Worm (Caenorhabditis elegans) whole organism, L1 larva: ENCODE results near the gene rab-37.
A peak's percentile ranks its signal among the peaks of the same experiment; 100 is the strongest.

Experiments used
- ceh-82 ChIP-seq, 3 experiments: fragments of 150-350 bp in 1 of 3; sonication (generic microtip) in 2 of 3; optimal IDR thresholded peaks; 2 replicates each; lab custom pipeline; 2014 to 2017; ENCODE audit warnings: missing biosample characterization in 3 of 3, missing genetic modification characterization in 3 of 3
- elt-2 ChIP-seq: sonication (generic microtip); optimal IDR thresholded peaks from 2 replicates; lab custom pipeline; 2016; ENCODE audit warnings: missing genetic modification characterization, mild to moderate bottlenecking, inconsistent platforms, missing compliant biosample characterization, missing genetic modification reagents
- hlh-17 ChIP-seq: fragments of 200-800 bp; sonication (Bioruptor generic); optimal IDR thresholded peaks from 2 replicates; lab custom pipeline; 2018; ENCODE audit warnings: missing genetic modification characterization, mild to moderate bottlenecking, missing compliant biosample characterization, moderate library complexity, borderline replicate concordance
- nhr-237 ChIP-seq: fragments of 150-350 bp; optimal IDR thresholded peaks from 2 replicates; lab custom pipeline; 2014; ENCODE audit warnings: missing biosample characterization, missing genetic modification characterization
- nhr-28 ChIP-seq: fragments of 150-350 bp; optimal IDR thresholded peaks from 2 replicates; lab custom pipeline; 2014; ENCODE audit warnings: missing biosample characterization, missing genetic modification characterization
- nhr-71 ChIP-seq: sonication (generic microtip); optimal IDR thresholded peaks from 2 replicates; lab custom pipeline; 2016; ENCODE audit warnings: mild to moderate bottlenecking, missing genetic modification characterization, moderate library complexity, missing compliant biosample characterization
- nhr-76 ChIP-seq: sonication (generic microtip); optimal IDR thresholded peaks from 2 replicates; lab custom pipeline; 2017; ENCODE audit warnings: missing biosample characterization, missing genetic modification characterization
- nhr-77 ChIP-seq: fragments of 150-350 bp; optimal IDR thresholded peaks from 2 replicates; lab custom pipeline; 2014; ENCODE audit warnings: missing biosample characterization, missing genetic modification characterization
- rnt-1 ChIP-seq: sonication (generic microtip); optimal IDR thresholded peaks from 2 replicates; lab custom pipeline; 2016; ENCODE audit warnings: mild to moderate bottlenecking, missing genetic modification characterization, moderate library complexity, missing compliant biosample characterization
- tbx-2 ChIP-seq: sonication (generic microtip); optimal IDR thresholded peaks from 2 replicates; lab custom pipeline; 2016; ENCODE audit warnings: missing genetic modification characterization, missing compliant biosample characterization
- unc-30 ChIP-seq: sonication (generic microtip); optimal IDR thresholded peaks from 2 replicates; lab custom pipeline; 2017; ENCODE audit warnings: missing biosample characterization, missing genetic modification characterization
- unc-62 ChIP-seq: fragments of 150-350 bp; optimal IDR thresholded peaks from 2 replicates; lab custom pipeline; 2014; ENCODE audit warnings: missing biosample characterization, missing genetic modification reagents, missing genetic modification characterization
- unc-86 ChIP-seq: sonication (generic microtip); optimal IDR thresholded peaks from 2 replicates; lab custom pipeline; 2016; ENCODE audit warnings: missing genetic modification characterization, missing compliant biosample characterization
- xbp-1 ChIP-seq: sonication (generic microtip); optimal IDR thresholded peaks from 2 replicates; lab custom pipeline; 2016; ENCODE audit warnings: missing genetic modification characterization, missing compliant biosample characterization

ce11 chrX:4248417-4248816, 12.8 kb upstream of the rab-37 start:
- TF ChIP-seq nhr-76 (tag; lab: Kevin White, UChicago) (no peak), elt-2 (peak; percentile 34), nhr-28 (tag; lab: Kevin White, UChicago) (no peak), nhr-237 (tag; lab: Kevin White, UChicago) (no peak), nhr-71 (tag; lab: Kevin White, UChicago) (peak; percentile 26), tbx-2 (no peak), unc-62 (no peak), hlh-17 (GFP tag; lab: Kevin White, UChicago) (no peak), unc-30 (no peak), nhr-77 (tag; lab: Kevin White, UChicago) (no peak), ceh-82 (tag; optimal IDR thresholded peaks at IDR 0.05; lab: Kevin White, UChicago) (no peak), xbp-1 (tag; lab: Kevin White, UChicago) (no peak), unc-86 (tag; lab: Kevin White, UChicago) (no peak), rnt-1 (no peak)
